Worm (Caenorhabditis elegans): ENCODE results near the gene ceh-10.
A peak's percentile ranks its signal among the peaks of the same experiment; 100 is the strongest.

The ceh-10 gene

DNA sequence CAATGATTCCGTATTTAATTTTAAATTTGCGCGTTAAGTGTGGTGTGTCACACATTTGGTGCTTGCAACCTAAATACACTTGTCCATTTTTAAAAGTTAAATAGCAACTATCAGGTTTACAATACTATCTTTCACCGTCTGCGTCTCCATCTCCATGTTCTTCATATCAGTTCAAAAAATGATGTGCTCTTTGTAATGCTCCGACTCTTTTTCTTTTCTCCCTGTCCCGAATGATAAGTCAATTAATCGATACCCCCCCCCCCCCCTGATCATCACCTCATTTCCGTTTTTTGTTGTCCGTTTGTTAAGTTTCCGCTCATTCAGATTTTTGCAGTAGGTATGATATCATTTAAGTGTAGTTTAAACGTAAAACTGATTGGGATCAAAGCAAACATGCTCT, 15.3 kb downstream of the ceh-10 start:
- TF ChIP-seq pax-1 (tag; optimal IDR thresholded peaks at IDR 0.05): no peak
- TF ChIP-seq ets-4 (tag; optimal IDR thresholded peaks at IDR 0.05): no peak
- TF ChIP-seq elt-2 (tag; optimal IDR thresholded peaks at IDR 0.05): peak; percentile 20

DNA sequence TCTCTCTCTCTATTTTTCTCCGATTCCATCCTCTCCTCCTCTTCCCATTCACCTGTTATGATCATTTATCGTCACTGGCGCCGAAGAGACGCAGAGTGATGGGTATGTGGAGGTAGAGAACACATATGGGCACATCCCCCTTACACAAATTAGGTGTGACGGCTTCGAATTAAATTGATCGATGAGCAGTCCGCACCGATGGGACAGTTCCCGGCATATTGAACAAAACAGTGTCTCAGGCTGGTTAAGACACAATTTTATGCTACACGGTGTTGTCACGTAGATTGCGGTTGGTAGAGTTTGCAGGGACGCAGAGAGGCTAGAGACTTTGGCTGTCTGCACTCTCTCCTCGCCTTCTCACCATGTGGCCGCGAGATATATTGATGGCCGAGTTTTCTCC, 16.0 kb downstream of the ceh-10 start, which contains the start of gene R12B2.7:
Gene R12B2.7, plus strand, starts transcription at position 247 of the 400 bp plus-strand sequence.
- TF ChIP-seq dve-1 (tag; optimal IDR thresholded peaks at IDR 0.05): no peak
- peak; percentile 34 for TF ChIP-seq unc-55 (GFP tag; optimal IDR thresholded peaks at IDR 0.05)
- TF ChIP-seq tbx-2 (tag; optimal IDR thresholded peaks at IDR 0.05): peak; percentile 13
- no peak for TF ChIP-seq ceh-19 (GFP tag; optimal IDR thresholded peaks at IDR 0.05)
- no peak for TF ChIP-seq T23F11.4 (GFP tag; optimal IDR thresholded peaks at IDR 0.05)
- TF ChIP-seq ceh-31 (tag; optimal IDR thresholded peaks at IDR 0.05): no peak
- no peak for TF ChIP-seq elt-2 (tag; optimal IDR thresholded peaks at IDR 0.05)
- TF ChIP-seq nfya-1 (tag; optimal IDR thresholded peaks at IDR 0.05): no peak
- no peak for TF ChIP-seq hlh-6 (tag; optimal IDR thresholded peaks at IDR 0.05)
- TF ChIP-seq nhr-11 (tag; optimal IDR thresholded peaks at IDR 0.05): no peak
- TF ChIP-seq ttx-3 (tag; optimal IDR thresholded peaks at IDR 0.05): no peak
- no peak for TF ChIP-seq eyg-1 (tag; optimal IDR thresholded peaks at IDR 0.05)
- TF ChIP-seq unc-42 (tag; optimal IDR thresholded peaks at IDR 0.05): no peak
- TF ChIP-seq unc-86 (tag; optimal IDR thresholded peaks at IDR 0.05): no peak

DNA sequence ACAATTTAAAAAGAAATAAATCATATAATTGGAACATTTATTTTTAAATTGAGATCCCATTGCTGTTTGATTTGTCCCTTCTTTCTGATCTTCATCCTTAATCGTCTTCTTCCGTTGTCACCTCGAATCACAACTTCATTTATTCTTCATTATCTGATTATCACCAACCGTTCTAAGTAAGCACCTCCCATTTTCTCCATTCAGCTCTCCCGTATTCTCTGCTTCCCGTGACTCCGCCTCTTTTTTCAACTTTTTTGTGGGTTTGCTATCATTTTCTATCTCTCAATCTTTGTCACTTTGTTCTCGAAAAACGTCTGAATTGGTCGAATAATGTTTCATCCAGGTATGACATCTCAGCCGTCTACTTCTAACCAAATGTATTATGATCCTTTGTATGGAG, 17.1 kb downstream of the ceh-10 start, which contains the start of gene sma-4:
Gene sma-4, plus strand, starts transcription at position 301 of the 400 bp plus-strand sequence.
- no peak for TF ChIP-seq ceh-2 (tag; optimal IDR thresholded peaks at IDR 0.05)
- TF ChIP-seq nhr-232 (tag; optimal IDR thresholded peaks at IDR 0.05): no peak
- no peak for TF ChIP-seq pros-1 (tag; optimal IDR thresholded peaks at IDR 0.05)
- TF ChIP-seq ama-1 (optimal IDR thresholded peaks at IDR 0.05): no peak
- no peak for TF ChIP-seq ceh-31 (tag; optimal IDR thresholded peaks at IDR 0.05)

DNA sequence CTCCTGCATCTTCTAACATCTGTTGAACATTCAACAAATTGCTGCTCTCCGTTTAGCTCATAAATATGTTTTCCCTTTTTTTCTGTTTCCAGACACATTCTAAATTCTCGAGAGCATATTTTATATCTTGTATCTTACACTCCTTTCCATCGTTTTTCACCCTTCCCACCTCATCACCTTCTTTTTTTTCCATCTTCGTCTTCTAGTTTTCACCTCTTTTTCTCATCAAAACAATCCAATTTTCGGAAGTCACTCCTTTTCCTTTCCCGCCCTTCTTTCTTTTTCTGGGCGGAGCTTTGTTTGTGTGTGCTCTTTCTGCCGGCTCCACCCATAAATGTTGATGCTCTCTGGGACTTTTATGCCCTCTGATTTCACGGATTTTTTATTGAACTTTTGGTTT, 24.0 kb downstream of the ceh-10 start:
- peak; percentile 63 for TF ChIP-seq unc-42 (tag; optimal IDR thresholded peaks at IDR 0.05)
- TF ChIP-seq unc-86 (tag; optimal IDR thresholded peaks at IDR 0.05): no peak

DNA sequence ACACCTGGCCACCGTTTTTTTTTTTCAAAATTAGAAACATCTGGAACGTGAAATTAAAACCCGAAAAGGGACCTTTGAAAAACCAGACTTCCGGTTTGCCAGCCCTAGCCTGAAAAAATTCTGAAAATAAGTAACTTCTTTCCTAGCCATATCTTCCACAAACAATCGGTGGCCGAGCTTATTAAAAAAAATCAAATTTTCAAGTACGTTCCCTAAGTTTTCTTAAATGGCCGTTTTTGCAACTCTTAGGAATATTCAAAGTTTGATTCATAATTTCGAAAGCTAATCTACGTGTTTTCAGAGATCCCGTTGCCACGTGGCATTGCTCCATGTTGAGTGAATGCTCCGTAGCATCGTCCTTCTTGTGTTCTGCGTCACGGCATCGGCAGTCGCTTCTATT, 24.8 kb downstream of the ceh-10 start, which contains the start of gene R12B2.8:
Gene R12B2.8, plus strand, starts transcription at position 301 of the 400 bp plus-strand sequence.
- TF ChIP-seq fkh-10 (GFP tag; optimal IDR thresholded peaks at IDR 0.05) (no peak), eyg-1 (tag; optimal IDR thresholded peaks at IDR 0.05) (no peak), ceh-19 (GFP tag; optimal IDR thresholded peaks at IDR 0.05) (no peak), fkh-6 (tag; optimal IDR thresholded peaks at IDR 0.05) (no peak), unc-42 (tag; optimal IDR thresholded peaks at IDR 0.05) (no peak), ttx-3 (tag; optimal IDR thresholded peaks at IDR 0.05) (no peak), T23F11.4 (GFP tag; optimal IDR thresholded peaks at IDR 0.05) (no peak), ztf-16 (tag; optimal IDR thresholded peaks at IDR 0.05) (no peak), tbx-7 (tag; optimal IDR thresholded peaks at IDR 0.05) (no peak), ets-4 (tag; optimal IDR thresholded peaks at IDR 0.05) (no peak), ceh-2 (tag; optimal IDR thresholded peaks at IDR 0.05) (no peak), ceh-31 (tag; optimal IDR thresholded peaks at IDR 0.05) (no peak), elt-2 (tag; optimal IDR thresholded peaks at IDR 0.05) (no peak), elt-4 (tag; optimal IDR thresholded peaks at IDR 0.05) (no peak), ceh-30 (tag; optimal IDR thresholded peaks at IDR 0.05) (no peak)

DNA sequence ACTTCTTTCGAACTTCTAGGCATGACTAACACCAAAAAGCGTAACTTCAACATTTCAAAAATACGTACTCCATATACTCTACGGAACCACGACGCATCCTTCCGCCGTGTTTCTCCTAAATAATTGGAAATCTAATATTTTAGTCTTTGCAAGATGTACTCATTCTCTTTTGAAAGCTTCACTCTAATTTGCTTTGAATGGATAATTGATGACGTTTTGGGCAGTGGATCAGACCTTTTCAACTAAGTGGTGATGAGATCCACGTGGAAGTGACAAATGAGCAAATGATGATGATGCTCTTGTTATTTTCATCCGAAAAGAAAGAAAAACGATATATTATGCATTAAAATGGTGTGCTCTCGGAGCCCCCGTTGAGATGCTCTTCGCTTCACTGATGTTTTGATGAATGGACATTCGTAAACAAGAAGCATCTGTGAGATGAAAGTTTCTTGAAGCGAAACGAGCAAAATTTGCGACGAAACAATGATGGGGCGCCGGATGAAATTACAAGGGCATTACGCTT, 25.7 kb downstream of the ceh-10 start:
- TF ChIP-seq K02D7.2 (tag; optimal IDR thresholded peaks at IDR 0.05) (no peak), ceh-31 (tag; optimal IDR thresholded peaks at IDR 0.05) (peak; percentile 26), fax-1 (tag; optimal IDR thresholded peaks at IDR 0.05) (no peak), ttx-3 (tag; optimal IDR thresholded peaks at IDR 0.05) (no peak), ahr-1 (tag; optimal IDR thresholded peaks at IDR 0.05) (no peak)

DNA sequence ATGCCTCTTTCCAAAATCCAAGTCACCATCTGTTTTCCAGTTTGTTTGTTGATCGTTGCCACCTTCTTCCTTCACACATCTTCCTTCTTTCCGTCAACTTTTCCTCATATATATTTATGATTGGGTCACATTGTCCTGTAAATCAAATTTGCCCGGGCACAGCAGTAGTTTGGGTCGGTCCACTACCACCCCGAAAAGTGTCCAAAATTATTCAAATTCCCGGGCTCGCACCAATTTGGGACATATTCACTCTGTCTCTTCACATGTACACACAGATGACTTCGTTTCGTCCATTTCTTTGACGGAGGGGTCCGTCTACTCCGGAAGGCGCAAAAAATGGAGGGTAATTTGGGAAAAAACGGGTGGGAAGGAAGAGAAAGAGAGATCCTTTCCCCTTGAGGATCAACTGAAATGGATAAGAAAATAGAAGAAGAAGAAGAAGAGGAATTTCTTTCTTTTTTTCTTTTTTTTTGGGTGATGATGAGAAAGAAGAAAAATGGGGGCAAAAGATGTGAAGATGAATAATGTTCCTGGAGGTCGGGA, 28.1 kb downstream of the ceh-10 start:
- TF ChIP-seq pha-2 (tag; optimal IDR thresholded peaks at IDR 0.05): no peak
- no peak for TF ChIP-seq F13H6.1 (tag; optimal IDR thresholded peaks at IDR 0.05)
- TF ChIP-seq dve-1 (tag; optimal IDR thresholded peaks at IDR 0.05): no peak
- no peak for TF ChIP-seq elt-4 (tag; optimal IDR thresholded peaks at IDR 0.05)
- TF ChIP-seq nhr-232 (tag; optimal IDR thresholded peaks at IDR 0.05): no peak
- no peak for TF ChIP-seq gmeb-2 (tag; optimal IDR thresholded peaks at IDR 0.05)
- peak; percentile 95 for TF ChIP-seq unc-42 (tag; optimal IDR thresholded peaks at IDR 0.05)
- no peak for TF ChIP-seq C08G9.2 (tag; optimal IDR thresholded peaks at IDR 0.05)
- TF ChIP-seq hlh-6 (tag; optimal IDR thresholded peaks at IDR 0.05): no peak
- no peak for TF ChIP-seq mec-3 (tag; optimal IDR thresholded peaks at IDR 0.05; ENCODE audit: borderline replicate concordance)
- TF ChIP-seq ets-4 (tag; optimal IDR thresholded peaks at IDR 0.05): peak; percentile 19

Data from whole organism, late embryonic.